Worm (Caenorhabditis elegans) whole organism, L4 larva: ENCODE data around the gene T12E12.6.

Experiments
- D1046.2 ChIP-seq: fragments of 200-800 bp; sonication (Bioruptor generic); IDR thresholded peaks from 2 replicates; pipeline ENCODE4 v1.3.6; 2022; ENCODE audit warnings: missing genetic modification characterization, missing compliant biosample characterization
- F10B5.3 ChIP-seq: sonication (generic microtip); optimal IDR thresholded peaks from 2 replicates; lab custom pipeline; 2016; ENCODE audit warnings: mild to moderate bottlenecking, missing genetic modification characterization, missing compliant biosample characterization
- F26F4.8 ChIP-seq: fragments of 200-800 bp; sonication (Bioruptor generic); conservative IDR thresholded peaks from 2 replicates; pipeline ENCODE4 v1.3.6; 2022; ENCODE audit warnings: missing genetic modification characterization, missing compliant biosample characterization
- F37D6.2 ChIP-seq: sonication (generic microtip); optimal IDR thresholded peaks from 2 replicates; lab custom pipeline; 2016; ENCODE audit warnings: mild to moderate bottlenecking, missing genetic modification characterization, missing compliant biosample characterization
- F44E2.7 ChIP-seq: fragments of 200-800 bp; sonication (Bioruptor generic); IDR thresholded peaks from 2 replicates; pipeline ENCODE4 v2.1.2; 2022; ENCODE audit warnings: missing genetic modification characterization, missing compliant biosample characterization
- T20F7.1 ChIP-seq: fragments of 200-800 bp; sonication (Bioruptor generic); optimal IDR thresholded peaks from 2 replicates; lab custom pipeline; 2018; ENCODE audit warnings: mild to moderate bottlenecking, missing genetic modification characterization, missing compliant biosample characterization
- Y5F2A.4 ChIP-seq: fragments of 200-800 bp; sonication (Bioruptor generic); optimal IDR thresholded peaks from 2 replicates; lab custom pipeline; 2018; ENCODE audit warnings: mild to moderate bottlenecking, missing genetic modification characterization, missing compliant biosample characterization
- Y75B8A.6 ChIP-seq: fragments of 200-800 bp; sonication (Bioruptor generic); IDR thresholded peaks from 2 replicates; pipeline ENCODE4 v1.3.6; 2022; ENCODE audit warnings: missing genetic modification reagents, missing genetic modification characterization, missing compliant biosample characterization
- aha-1 ChIP-seq: fragments of 150-350 bp; peaks from one replicate; lab custom pipeline; 2014; ENCODE audit warnings: missing biosample characterization, missing genetic modification characterization
- ceh-44 ChIP-seq: fragments of 200-800 bp; sonication (Bioruptor generic); IDR thresholded peaks from 2 replicates; pipeline ENCODE4 v1.3.6; 2022; ENCODE audit warnings: missing genetic modification reagents, missing genetic modification characterization, missing compliant biosample characterization
- ctbp-1 ChIP-seq: fragments of 200-800 bp; sonication (Bioruptor generic); IDR thresholded peaks from 2 replicates; pipeline ENCODE4 v1.3.6; 2022; ENCODE audit warnings: missing genetic modification reagents, missing genetic modification characterization, missing compliant biosample characterization
- daf-12 ChIP-seq: fragments of 150-350 bp; optimal IDR thresholded peaks from 2 replicates; lab custom pipeline; 2014; ENCODE audit warnings: missing biosample characterization, missing genetic modification reagents, missing genetic modification characterization
- daf-16 ChIP-seq, 3 experiments: sonication (generic microtip); optimal IDR thresholded peaks; 2 replicates each; lab custom pipeline; 2016 to 2017; ENCODE audit warnings: missing genetic modification characterization in 3 of 3, missing genetic modification reagents in 3 of 3, mild to moderate bottlenecking in 2 of 3, missing compliant biosample characterization in 2 of 3, missing biosample characterization in 1 of 3, moderate library complexity in 1 of 3
- dmd-9 ChIP-seq: fragments of 200-800 bp; sonication (Bioruptor generic); IDR thresholded peaks from 2 replicates; pipeline ENCODE4 v1.3.6; 2022; ENCODE audit warnings: missing genetic modification reagents, missing genetic modification characterization, missing compliant biosample characterization
- dpl-1 ChIP-seq: fragments of 150-350 bp; optimal IDR thresholded peaks from 2 replicates; lab custom pipeline; 2014; ENCODE audit warnings: missing biosample characterization, missing genetic modification reagents, missing genetic modification characterization
- dve-1 ChIP-seq: sonication (generic microtip); optimal IDR thresholded peaks from 2 replicates; lab custom pipeline; 2017; ENCODE audit warnings: antibody characterized with exemption, mild to moderate bottlenecking, missing genetic modification characterization, missing compliant biosample characterization; ENCODE audit not compliant: insufficient read depth
- fkh-10 ChIP-seq: fragments of 150-350 bp; optimal IDR thresholded peaks from 2 replicates; lab custom pipeline; 2014; ENCODE audit warnings: missing biosample characterization, missing genetic modification reagents, missing genetic modification characterization
- fos-1 ChIP-seq: fragments of 150-350 bp; optimal IDR thresholded peaks from 2 replicates; lab custom pipeline; 2014; ENCODE audit warnings: missing biosample characterization, missing genetic modification characterization
- hif-1 ChIP-seq, 2 experiments: sonication (generic microtip); optimal IDR thresholded peaks; 2 replicates each; lab custom pipeline; 2016 to 2017; ENCODE audit warnings: missing compliant biosample characterization in 2 of 2, missing genetic modification characterization in 2 of 2, missing genetic modification reagents in 2 of 2, missing genotype in 2 of 2, mild to moderate bottlenecking in 1 of 2
- hlh-11 ChIP-seq: fragments of 200-800 bp; sonication (Bioruptor generic); optimal IDR thresholded peaks from 2 replicates; lab custom pipeline; 2018; ENCODE audit warnings: mild to moderate bottlenecking, missing genetic modification characterization, missing compliant biosample characterization
- hlh-30 ChIP-seq: sonication (generic microtip); optimal IDR thresholded peaks from 2 replicates; lab custom pipeline; 2017; ENCODE audit warnings: antibody characterized with exemption, mild to moderate bottlenecking, missing genetic modification characterization, missing compliant biosample characterization; ENCODE audit not compliant: insufficient read depth
- hmg-1.1 ChIP-seq: fragments of 200-800 bp; sonication (Bioruptor generic); IDR thresholded peaks from 2 replicates; pipeline ENCODE4 v1.3.6; 2022; ENCODE audit warnings: missing genetic modification reagents, missing genetic modification characterization, missing compliant biosample characterization
- lim-7 ChIP-seq: fragments of 200-800 bp; sonication (Bioruptor generic); IDR thresholded peaks from 2 replicates; pipeline ENCODE4 v1.3.6; 2022; ENCODE audit warnings: missing genetic modification characterization, missing compliant biosample characterization
- lin-1 ChIP-seq: fragments of 200-800 bp; sonication (Bioruptor generic); IDR thresholded peaks from 2 replicates; pipeline ENCODE4 v1.3.6; 2022; ENCODE audit warnings: missing genetic modification reagents, missing genetic modification characterization, missing compliant biosample characterization
- lin-15B ChIP-seq: fragments of 150-350 bp; sonication (generic microtip); optimal IDR thresholded peaks from 3 replicates; lab custom pipeline; 2014; ENCODE audit warnings: missing biosample characterization, missing genetic modification characterization
- lin-38 ChIP-seq: fragments of 200-800 bp; sonication (Bioruptor generic); IDR thresholded peaks from 2 replicates; pipeline ENCODE4 v1.3.6; 2022; ENCODE audit warnings: missing genetic modification reagents, missing genetic modification characterization, missing compliant biosample characterization
- lin-39 ChIP-seq: fragments of 150-350 bp; optimal IDR thresholded peaks from 2 replicates; lab custom pipeline; 2014; ENCODE audit warnings: missing biosample characterization, missing genetic modification reagents, missing genetic modification characterization
- lir-3 ChIP-seq: sonication (generic microtip); optimal IDR thresholded peaks from 2 replicates; lab custom pipeline; 2016; ENCODE audit warnings: mild to moderate bottlenecking, missing genetic modification characterization, missing compliant biosample characterization
- lsy-2 ChIP-seq, 2 experiments: fragments of 150-350 bp in 1 of 2; sonication (generic microtip) in 1 of 2; optimal IDR thresholded peaks; 2 replicates each; lab custom pipeline; 2014 to 2017; ENCODE audit warnings: missing biosample characterization in 2 of 2, missing genetic modification characterization in 2 of 2
- mdl-1 ChIP-seq, 2 experiments: fragments of 150-350 bp in 1 of 2; sonication (generic microtip) in 1 of 2; optimal IDR thresholded peaks; 2 replicates each; lab custom pipeline; 2014 to 2017; ENCODE audit warnings: missing biosample characterization in 2 of 2, missing genetic modification characterization in 2 of 2
- mep-1 ChIP-seq: fragments of 150-350 bp; sonication (generic microtip); optimal IDR thresholded peaks from 3 replicates; lab custom pipeline; 2014; ENCODE audit warnings: missing biosample characterization, missing genetic modification characterization
- mxl-2 ChIP-seq: fragments of 200-800 bp; sonication (Bioruptor generic); conservative IDR thresholded peaks from 2 replicates; pipeline ENCODE4 v1.3.6; 2022; ENCODE audit warnings: missing genetic modification reagents, missing genetic modification characterization, missing compliant biosample characterization
- nhr-102 ChIP-seq: sonication (generic microtip); optimal IDR thresholded peaks from 2 replicates; lab custom pipeline; 2016; ENCODE audit warnings: mild to moderate bottlenecking, missing genetic modification characterization, moderate library complexity, missing compliant biosample characterization
- nhr-11 ChIP-seq: fragments of 150-350 bp; optimal IDR thresholded peaks from 2 replicates; lab custom pipeline; 2014; ENCODE audit warnings: missing biosample characterization, missing genetic modification characterization
- nhr-28 ChIP-seq: fragments of 150-350 bp; optimal IDR thresholded peaks from 2 replicates; lab custom pipeline; 2014; ENCODE audit warnings: missing biosample characterization, missing genetic modification characterization
- nhr-48 ChIP-seq: sonication (generic microtip); optimal IDR thresholded peaks from 2 replicates; lab custom pipeline; 2016; ENCODE audit warnings: mild to moderate bottlenecking, missing genetic modification characterization, missing compliant biosample characterization
- nhr-76 ChIP-seq: fragments of 150-350 bp; optimal IDR thresholded peaks from 2 replicates; lab custom pipeline; 2014; ENCODE audit warnings: missing biosample characterization, missing genetic modification characterization
- pha-4 ChIP-seq, 2 experiments: fragments of 150-350 bp in 1 of 2; fragments of 200-800 bp in 1 of 2; sonication (Bioruptor generic) in 1 of 2; IDR thresholded peaks in 1 of 2; optimal IDR thresholded peaks in 1 of 2; 2 replicates each; pipeline versions ENCODE4 v1.3.6 to Lab custom; 2014 to 2022; ENCODE audit warnings: missing genetic modification characterization in 2 of 2, missing genetic modification reagents in 2 of 2, missing biosample characterization in 1 of 2, missing compliant biosample characterization in 1 of 2
- sdz-12 ChIP-seq: fragments of 200-800 bp; sonication (Bioruptor generic); optimal IDR thresholded peaks from 2 replicates; lab custom pipeline; 2018; ENCODE audit warnings: mild to moderate bottlenecking, missing genetic modification characterization, missing compliant biosample characterization
- skn-1 ChIP-seq: fragments of 150-350 bp; optimal IDR thresholded peaks from 2 replicates; lab custom pipeline; 2014; ENCODE audit warnings: missing biosample characterization, missing genetic modification characterization
- unc-62 ChIP-seq, 3 experiments: fragments of 150-350 bp in 1 of 3; sonication (generic microtip); optimal IDR thresholded peaks in 2 of 3; peaks in 1 of 3; 1 replicate in 1 of 3; 2 replicates in 2 of 3; lab custom pipeline; 2014 to 2017; ENCODE audit warnings: missing biosample characterization in 3 of 3, missing genetic modification characterization in 3 of 3, missing genetic modification reagents in 3 of 3, missing genotype in 1 of 3
- zag-1 ChIP-seq: fragments of 150-350 bp; optimal IDR thresholded peaks from 2 replicates; lab custom pipeline; 2014; ENCODE audit warnings: missing biosample characterization, missing genetic modification characterization
- ztf-7 ChIP-seq: fragments of 150-350 bp; optimal IDR thresholded peaks from 2 replicates; lab custom pipeline; 2014; ENCODE audit warnings: missing biosample characterization, missing genetic modification characterization

The T12E12.6 gene

ce11 chrIV:5582267-5582666, 8.3 kb upstream of the T12E12.6 start (continued):
- TF ChIP-seq pha-4 (GFP tag; IDR thresholded peaks at IDR 0.05; lab: Robert Waterston, UW), result no peak
- no peak for TF ChIP-seq pha-4 (tag; optimal IDR thresholded peaks at IDR 0.05; lab: Kevin White, UChicago)
- TF ChIP-seq hlh-11 (tag; lab: Kevin White, UChicago), result peak; percentile 85
- no peak for TF ChIP-seq zag-1 (tag; lab: Kevin White, UChicago)
- TF ChIP-seq F37D6.2 (tag; lab: Kevin White, UChicago), result no peak
- peak; percentile 57 for TF ChIP-seq dve-1
- TF ChIP-seq mep-1 (tag; lab: Kevin White, UChicago), result peak; percentile 65
- peak; percentile 6 for TF ChIP-seq ztf-7 (tag; lab: Kevin White, UChicago)
- peak in 1 of 2 experiments; percentile 55 for TF ChIP-seq hif-1 (tag; optimal IDR thresholded peaks at IDR 0.05; lab: Kevin White, UChicago)
- TF ChIP-seq, all 104 proteins: peak for 20

- TF ChIP-seq lim-7 (GFP tag; lab: Robert Waterston, UW) (no peak), lir-3 (tag; lab: Kevin White, UChicago) (no peak), fos-1 (tag; lab: Kevin White, UChicago) (no peak), Y5F2A.4 (GFP tag; lab: Kevin White, UChicago) (no peak), daf-16 (GFP tag; optimal IDR thresholded peaks at IDR 0.05; lab: Kevin White, UChicago) (no peak), daf-16 (tag; optimal IDR thresholded peaks at IDR 0.05; lab: Kevin White, UChicago) (peak; percentile 65), dpl-1 (GFP tag; lab: Kevin White, UChicago) (no peak), lsy-2 (tag; optimal IDR thresholded peaks at IDR 0.05; lab: Kevin White, UChicago) (no peak), nhr-28 (tag; lab: Kevin White, UChicago) (peak; percentile 37), unc-62 (GFP tag; optimal IDR thresholded peaks at IDR 0.05 in 1 of 2; lab: Kevin White, UChicago) (peak in 1 of 2 experiments; percentile 95), unc-62 (tag; optimal IDR thresholded peaks at IDR 0.05; lab: Kevin White, UChicago) (no peak), hmg-1.1 (no peak), lin-1 (GFP tag; lab: Robert Waterston, UW) (no peak), fkh-10 (GFP tag; lab: Kevin White, UChicago) (no peak), lin-39 (no peak), F10B5.3 (tag; lab: Kevin White, UChicago) (no peak), F44E2.7 (GFP tag; lab: Robert Waterston, UW) (no peak), Y75B8A.6 (GFP tag; lab: Robert Waterston, UW) (no peak), ceh-44 (GFP tag; lab: Robert Waterston, UW) (no peak), skn-1 (no peak), sdz-12 (GFP tag; lab: Kevin White, UChicago) (peak; percentile 14), nhr-102 (tag; lab: Kevin White, UChicago) (no peak), F26F4.8 (GFP tag; lab: Robert Waterston, UW) (no peak), F37D6.2 (tag; lab: Kevin White, UChicago) (no peak), D1046.2 (no peak), nhr-11 (no peak), nhr-48 (tag; lab: Kevin White, UChicago) (no peak), ctbp-1 (GFP tag; lab: Robert Waterston, UW) (no peak), daf-12 (tag; lab: Kevin White, UChicago) (no peak), T20F7.1 (GFP tag; lab: Kevin White, UChicago) (no peak), aha-1 (peak; percentile 7), lin-15B (no peak), lin-38 (GFP tag; lab: Robert Waterston, UW) (no peak), hlh-30 (tag; lab: Kevin White, UChicago) (peak; percentile 45), mxl-2 (GFP tag; lab: Robert Waterston, UW) (no peak), mdl-1 (tag; optimal IDR thresholded peaks at IDR 0.05; lab: Kevin White, UChicago) (no peak), dmd-9 (GFP tag; lab: Robert Waterston, UW) (no peak), nhr-76 (tag; lab: Kevin White, UChicago) (no peak)
Observed at ce11 chrIV:5580588-5581308, 6.8 kb upstream of the T12E12.6 start.
